Worm (Caenorhabditis elegans): ENCODE data around the gene F42G4.2.

The F42G4.2 gene

ce11 chrII:13047106-13047505, 603 bp upstream of the F42G4.2 start, which contains the start of gene F42G4.7:
Gene F42G4.7, minus strand, starts transcription at chrII:13047290.
- peak; percentile 86 for TF ChIP-seq T22C8.4 (GFP tag; IDR thresholded peaks at IDR 0.05)

- TF ChIP-seq flt-1 (GFP tag; IDR thresholded peaks at IDR 0.05) (no peak), cog-1 (tag; optimal IDR thresholded peaks at IDR 0.05) (no peak), klf-2 (GFP tag; conservative IDR thresholded peaks at IDR 0.05) (no peak), ztf-29 (GFP tag; IDR thresholded peaks at IDR 0.05) (no peak), T22C8.4 (GFP tag; IDR thresholded peaks at IDR 0.05) (no peak)
Observed at ce11 chrII:13050050-13050449, 2.3 kb downstream of the F42G4.2 start.

ce11 chrII:13053443-13053842, 5.7 kb downstream of the F42G4.2 start:
- TF ChIP-seq cog-1 (tag; optimal IDR thresholded peaks at IDR 0.05), result no peak
- TF ChIP-seq tab-1 (GFP tag; IDR thresholded peaks at IDR 0.05), result no peak
- TF ChIP-seq klf-2 (GFP tag; conservative IDR thresholded peaks at IDR 0.05), result no peak
- no peak for TF ChIP-seq ref-1 (GFP tag; conservative IDR thresholded peaks at IDR 0.05)
- TF ChIP-seq T22C8.4 (GFP tag; IDR thresholded peaks at IDR 0.05), result no peak
- no peak for TF ChIP-seq ztf-23 (GFP tag; IDR thresholded peaks at IDR 0.05)
- no peak for TF ChIP-seq flt-1 (GFP tag; IDR thresholded peaks at IDR 0.05)
- TF ChIP-seq med-1 (GFP tag; optimal IDR thresholded peaks at IDR 0.05; ENCODE audit: insufficient read depth), result no peak
- no peak for TF ChIP-seq ztf-29 (GFP tag; IDR thresholded peaks at IDR 0.05)

- TF ChIP-seq klf-2 (GFP tag; conservative IDR thresholded peaks at IDR 0.05), result no peak
- TF ChIP-seq ztf-29 (GFP tag; IDR thresholded peaks at IDR 0.05), result no peak
- TF ChIP-seq T22C8.4 (GFP tag; IDR thresholded peaks at IDR 0.05), result no peak
- no peak for TF ChIP-seq cog-1 (tag; optimal IDR thresholded peaks at IDR 0.05)
- TF ChIP-seq tab-1 (GFP tag; IDR thresholded peaks at IDR 0.05), result no peak
- no peak for TF ChIP-seq flt-1 (GFP tag; IDR thresholded peaks at IDR 0.05)
- TF ChIP-seq ref-1 (GFP tag; conservative IDR thresholded peaks at IDR 0.05), result no peak
- no peak for TF ChIP-seq ztf-23 (GFP tag; IDR thresholded peaks at IDR 0.05)
- no peak for TF ChIP-seq med-1 (GFP tag; optimal IDR thresholded peaks at IDR 0.05; ENCODE audit: insufficient read depth)
Observed at ce11 chrII:13056580-13056979, 8.9 kb downstream of the F42G4.2 start, which contains the start of gene zyx-1. Gene zyx-1, plus strand, starts transcription at chrII:13056910.

- no peak for TF ChIP-seq cog-1 (tag; optimal IDR thresholded peaks at IDR 0.05)
- TF ChIP-seq flt-1 (GFP tag; IDR thresholded peaks at IDR 0.05), result no peak
Observed at ce11 chrII:13059196-13059595, 11.5 kb downstream of the F42G4.2 start.

- TF ChIP-seq ztf-29 (GFP tag; IDR thresholded peaks at IDR 0.05), result no peak
- TF ChIP-seq med-1 (GFP tag; optimal IDR thresholded peaks at IDR 0.05; ENCODE audit: insufficient read depth), result no peak
- TF ChIP-seq tab-1 (GFP tag; IDR thresholded peaks at IDR 0.05), result no peak
Observed at ce11 chrII:13065251-13065650, 17.5 kb downstream of the F42G4.2 start.

ce11 chrII:13066777-13067290, 19.1 kb downstream of the F42G4.2 start:
- TF ChIP-seq tab-1 (GFP tag; IDR thresholded peaks at IDR 0.05) (0 out of 2 replicates have a peak, but pooled peaks have one; percentile 21), flt-1 (GFP tag; IDR thresholded peaks at IDR 0.05) (no peak)

- TF ChIP-seq med-1 (GFP tag; optimal IDR thresholded peaks at IDR 0.05; ENCODE audit: insufficient read depth), result no peak
- no peak for TF ChIP-seq T22C8.4 (GFP tag; IDR thresholded peaks at IDR 0.05)
- TF ChIP-seq tab-1 (GFP tag; IDR thresholded peaks at IDR 0.05), result no peak
- no peak for TF ChIP-seq flt-1 (GFP tag; IDR thresholded peaks at IDR 0.05)
- no peak for TF ChIP-seq klf-2 (GFP tag; conservative IDR thresholded peaks at IDR 0.05)
- TF ChIP-seq ztf-29 (GFP tag; IDR thresholded peaks at IDR 0.05), result no peak
- no peak for TF ChIP-seq ztf-23 (GFP tag; IDR thresholded peaks at IDR 0.05)
- TF ChIP-seq ref-1 (GFP tag; conservative IDR thresholded peaks at IDR 0.05), result no peak
- TF ChIP-seq cog-1 (tag; optimal IDR thresholded peaks at IDR 0.05), result no peak
Observed at ce11 chrII:13073102-13073501, 25.4 kb downstream of the F42G4.2 start, which contains the start of gene F42G4.5. Gene F42G4.5, plus strand, starts transcription at chrII:13073480.

ce11 chrII:13073742-13074141, 26.0 kb downstream of the F42G4.2 start:
- TF ChIP-seq klf-2 (GFP tag; conservative IDR thresholded peaks at IDR 0.05), result no peak
- TF ChIP-seq tab-1 (GFP tag; IDR thresholded peaks at IDR 0.05), result no peak
- TF ChIP-seq T22C8.4 (GFP tag; IDR thresholded peaks at IDR 0.05), result no peak
- TF ChIP-seq ref-1 (GFP tag; conservative IDR thresholded peaks at IDR 0.05), result no peak
- TF ChIP-seq flt-1 (GFP tag; IDR thresholded peaks at IDR 0.05), result no peak
- TF ChIP-seq med-1 (GFP tag; optimal IDR thresholded peaks at IDR 0.05; ENCODE audit: insufficient read depth), result no peak
- TF ChIP-seq ztf-29 (GFP tag; IDR thresholded peaks at IDR 0.05), result no peak
- TF ChIP-seq cog-1 (tag; optimal IDR thresholded peaks at IDR 0.05), result no peak
- TF ChIP-seq ztf-23 (GFP tag; IDR thresholded peaks at IDR 0.05), result no peak

ce11 chrII:13076301-13076916, 28.7 kb downstream of the F42G4.2 start:
- TF ChIP-seq tab-1 (GFP tag; IDR thresholded peaks at IDR 0.05), result no peak
- no peak for TF ChIP-seq ztf-29 (GFP tag; IDR thresholded peaks at IDR 0.05)
- TF ChIP-seq klf-2 (GFP tag; conservative IDR thresholded peaks at IDR 0.05), result no peak
- TF ChIP-seq ztf-23 (GFP tag; IDR thresholded peaks at IDR 0.05), result no peak
- no peak for TF ChIP-seq med-1 (GFP tag; optimal IDR thresholded peaks at IDR 0.05; ENCODE audit: insufficient read depth)

- no peak for TF ChIP-seq tab-1 (GFP tag; IDR thresholded peaks at IDR 0.05)
- TF ChIP-seq T22C8.4 (GFP tag; IDR thresholded peaks at IDR 0.05), result no peak
- TF ChIP-seq flt-1 (GFP tag; IDR thresholded peaks at IDR 0.05), result no peak
- TF ChIP-seq med-1 (GFP tag; optimal IDR thresholded peaks at IDR 0.05; ENCODE audit: insufficient read depth), result no peak
- TF ChIP-seq cog-1 (tag; optimal IDR thresholded peaks at IDR 0.05), result no peak
- no peak for TF ChIP-seq ztf-23 (GFP tag; IDR thresholded peaks at IDR 0.05)
- TF ChIP-seq klf-2 (GFP tag; conservative IDR thresholded peaks at IDR 0.05), result no peak
- TF ChIP-seq ztf-29 (GFP tag; IDR thresholded peaks at IDR 0.05), result no peak
Observed at ce11 chrII:13077746-13078145, 30.0 kb downstream of the F42G4.2 start.
